Worm (Caenorhabditis elegans) whole organism, young adult: ENCODE data around the gene Y71H2B.4.

Experiments
- B0336.3 ChIP-seq: fragments of 200-800 bp; sonication (Bioruptor generic); IDR thresholded peaks from 2 replicates; pipeline ENCODE4 v1.3.6; 2022; ENCODE audit warnings: missing genetic modification characterization, missing compliant biosample characterization
- Y67H2A.10 ChIP-seq: fragments of 200-800 bp; sonication (Bioruptor generic); conservative IDR thresholded peaks from 2 replicates; pipeline ENCODE4 v1.3.6; 2022; ENCODE audit warnings: missing genetic modification reagents, missing genetic modification characterization, missing compliant biosample characterization
- akir-1 ChIP-seq: fragments of 200-800 bp; sonication (Bioruptor generic); optimal IDR thresholded peaks from 2 replicates; lab custom pipeline; 2018; ENCODE audit warnings: mild to moderate bottlenecking, missing genetic modification characterization, moderate library complexity, missing compliant biosample characterization
- atf-7 ChIP-seq: sonication (generic microtip); optimal IDR thresholded peaks from 2 replicates; lab custom pipeline; 2017; ENCODE audit warnings: mild to moderate bottlenecking, missing genetic modification characterization, missing compliant biosample characterization
- attf-6 ChIP-seq: fragments of 200-800 bp; sonication (Bioruptor generic); IDR thresholded peaks from 2 replicates; pipeline ENCODE4 v1.3.6; 2022; ENCODE audit warnings: missing genetic modification reagents, missing genetic modification characterization, missing compliant biosample characterization
- cebp-1 ChIP-seq, 2 experiments: fragments of 200-800 bp in 1 of 2; sonication (Bioruptor generic) in 1 of 2; sonication (generic microtip) in 1 of 2; IDR thresholded peaks in 1 of 2; optimal IDR thresholded peaks in 1 of 2; 2 replicates each; pipeline versions ENCODE4 v1.3.6 to Lab custom; 2017 to 2022; ENCODE audit warnings: missing compliant biosample characterization in 2 of 2, missing genetic modification characterization in 2 of 2, mild to moderate bottlenecking in 1 of 2, missing genetic modification reagents in 1 of 2, moderate library complexity in 1 of 2
- ceh-91 ChIP-seq: fragments of 200-800 bp; sonication (Bioruptor generic); IDR thresholded peaks from 2 replicates; pipeline ENCODE4 v1.3.6; 2022; ENCODE audit warnings: missing genetic modification reagents, missing genetic modification characterization, missing compliant biosample characterization
- hlh-12 ChIP-seq: sonication (generic microtip); optimal IDR thresholded peaks from 2 replicates; lab custom pipeline; 2016; ENCODE audit warnings: missing genetic modification characterization, missing compliant biosample characterization
- hmg-1.2 ChIP-seq: fragments of 200-800 bp; sonication (Bioruptor generic); IDR thresholded peaks from 2 replicates; pipeline ENCODE4 v1.3.6; 2022; ENCODE audit warnings: missing genetic modification reagents, missing genetic modification characterization, missing compliant biosample characterization
- lir-1 ChIP-seq: fragments of 200-800 bp; sonication (Bioruptor generic); conservative IDR thresholded peaks from 2 replicates; pipeline ENCODE4 v1.3.6; 2022; ENCODE audit warnings: missing genetic modification reagents, missing genetic modification characterization, missing compliant biosample characterization
- nfyb-1 ChIP-seq: fragments of 200-800 bp; sonication (Bioruptor generic); IDR thresholded peaks from 2 replicates; pipeline ENCODE4 v1.3.6; 2022; ENCODE audit warnings: missing genetic modification reagents, missing genetic modification characterization, missing compliant biosample characterization
- snpc-4 ChIP-seq, 5 experiments: fragments of 150-350 bp in 1 of 5; sonication (generic microtip) in 4 of 5; optimal IDR thresholded peaks; 2 replicates each; lab custom pipeline; 2014 to 2018; ENCODE audit warnings: missing genetic modification characterization in 5 of 5, missing biosample characterization in 3 of 5, antibody characterized with exemption in 2 of 5, mild to moderate bottlenecking in 2 of 5, missing compliant biosample characterization in 2 of 5, missing genotype in 2 of 5, moderate library complexity in 2 of 5, missing genetic modification reagents in 1 of 5
- unc-62 ChIP-seq: fragments of 150-350 bp; optimal IDR thresholded peaks from 2 replicates; lab custom pipeline; 2014; ENCODE audit warnings: missing biosample characterization, missing genetic modification reagents, missing genetic modification characterization
- ztf-22 ChIP-seq: fragments of 200-800 bp; sonication (Bioruptor generic); optimal IDR thresholded peaks from 2 replicates; lab custom pipeline; 2018; ENCODE audit warnings: mild to moderate bottlenecking, missing genetic modification characterization, moderate library complexity, missing compliant biosample characterization

ce11 chrIII:2619559-2619958, 796 bp downstream of the Y71H2B.4 start, which contains the start of gene ppfr-4:
- no peak for TF ChIP-seq hlh-12 (tag; lab: Kevin White, UChicago)
- no peak for TF ChIP-seq B0336.3 (GFP tag; lab: Robert Waterston, UW)
- TF ChIP-seq Y67H2A.10 (GFP tag; lab: Robert Waterston, UW), result no peak
- no peak for TF ChIP-seq nfyb-1 (GFP tag; lab: Robert Waterston, UW)
- TF ChIP-seq attf-6 (GFP tag; lab: Robert Waterston, UW), result no peak
- TF ChIP-seq cebp-1 (GFP tag; IDR thresholded peaks at IDR 0.05; lab: Robert Waterston, UW), result no peak
- no peak for TF ChIP-seq cebp-1 (tag; optimal IDR thresholded peaks at IDR 0.05; lab: Kevin White, UChicago)
- TF ChIP-seq unc-62, result no peak
- no peak for TF ChIP-seq snpc-4 (GFP tag; optimal IDR thresholded peaks at IDR 0.05; lab: Kevin White, UChicago)
- no peak for TF ChIP-seq snpc-4 (tag; optimal IDR thresholded peaks at IDR 0.05; lab: Kevin White, UChicago)
- no peak for TF ChIP-seq ztf-22
- TF ChIP-seq lir-1 (GFP tag; lab: Robert Waterston, UW), result no peak
- no peak for TF ChIP-seq hmg-1.2 (GFP tag; lab: Robert Waterston, UW)
- TF ChIP-seq ceh-91 (GFP tag; lab: Robert Waterston, UW), result no peak
- TF ChIP-seq atf-7 (tag; lab: Kevin White, UChicago), result no peak
- no peak for TF ChIP-seq akir-1 (GFP tag; lab: Kevin White, UChicago)
